Fruit fly (Drosophila melanogaster): ENCODE results near the gene Tmtc1.

Gene Tmtc1

dm6 chr2L:2751904-2752459 is 74.4 kb downstream of the Tmtc1 start, which contains the start of gene Bacc (continued):
- TF ChIP-seq stwl (tag; optimal IDR thresholded peaks at IDR 0.05) (no peak), trh (GFP tag; optimal IDR thresholded peaks at IDR 0.05) (peak; percentile 68), eyg (GFP tag; optimal IDR thresholded peaks at IDR 0.05) (peak; percentile 82), CG2116 (GFP tag; optimal IDR thresholded peaks at IDR 0.05) (peak; percentile 33), CG4617 (GFP tag; optimal IDR thresholded peaks at IDR 0.05; ENCODE audit: borderline replicate concordance) (peak; percentile 67), ttk (GFP tag; IDR thresholded peaks at IDR 0.05) (no peak), CG5180 (GFP tag; optimal IDR thresholded peaks at IDR 0.05) (peak; percentile 61), da (GFP tag; optimal IDR thresholded peaks at IDR 0.05) (peak; percentile 86), hbn (GFP tag; IDR thresholded peaks at IDR 0.05; ENCODE audit: partially characterized antibody) (no peak), lbe (GFP tag; optimal IDR thresholded peaks at IDR 0.05) (peak; percentile 89), MTF-1 (GFP tag; optimal IDR thresholded peaks at IDR 0.05; ENCODE audit: borderline replicate concordance) (peak; percentile 61), NC2α (GFP tag; optimal IDR thresholded peaks at IDR 0.05) (peak; percentile 73), NK7.1 (GFP tag; optimal IDR thresholded peaks at IDR 0.05) (peak; percentile 87), E2f1 (GFP tag; IDR thresholded peaks at IDR 0.05) (no peak), CG6689 (GFP tag; IDR thresholded peaks at IDR 0.05) (no peak), CG8944 (GFP tag; optimal IDR thresholded peaks at IDR 0.05) (peak; percentile 75), hth (optimal IDR thresholded peaks at IDR 0.05) (no peak), Hmx (GFP tag; optimal IDR thresholded peaks at IDR 0.05) (peak; percentile 88), CG3838 (GFP tag; optimal IDR thresholded peaks at IDR 0.05) (peak; percentile 64), CG7372 (GFP tag; IDR thresholded peaks at IDR 0.05) (no peak), MESR4 (GFP tag; optimal IDR thresholded peaks at IDR 0.05) (peak; percentile 5), vnd (GFP tag; IDR thresholded peaks at IDR 0.05; ENCODE audit: partially characterized antibody) (no peak), Xrp1 (GFP tag; IDR thresholded peaks at IDR 0.05) (no peak), CG6175 (GFP tag; IDR thresholded peaks at IDR 0.05) (no peak), CG3726 (GFP tag; IDR thresholded peaks at IDR 0.05) (no peak), CG11085 (GFP tag; IDR thresholded peaks at IDR 0.05) (no peak), org-1 (GFP tag; optimal IDR thresholded peaks at IDR 0.05) (peak; percentile 92), insv (GFP tag; optimal IDR thresholded peaks at IDR 0.05) (peak in 1 of 2 experiments; percentile 7), sna (GFP tag; IDR thresholded peaks at IDR 0.05; ENCODE audit: partially characterized antibody) (no peak), peb (GFP tag; IDR thresholded peaks at IDR 0.05) (no peak), Stat92E (GFP tag; optimal IDR thresholded peaks at IDR 0.05) (no peak), Eip74EF (GFP tag; optimal IDR thresholded peaks at IDR 0.05) (no peak), grau (tag; optimal IDR thresholded peaks at IDR 0.05) (peak; percentile 89), Deaf1 (tag; optimal IDR thresholded peaks at IDR 0.05) (no peak), CG11398 (GFP tag; optimal IDR thresholded peaks at IDR 0.05) (peak; percentile 88), ems (GFP tag; optimal IDR thresholded peaks at IDR 0.05) (peak; percentile 78), Sin3A (optimal IDR thresholded peaks at IDR 0.05) (no peak), pros (GFP tag; optimal IDR thresholded peaks at IDR 0.05) (peak; percentile 63), Ets65A (GFP tag) (peak; percentile 96), CG34422 (GFP tag; IDR thresholded peaks at IDR 0.05) (no peak), CG10462 (GFP tag; optimal IDR thresholded peaks at IDR 0.05) (peak; percentile 79), CG15269 (tag; optimal IDR thresholded peaks at IDR 0.05) (peak; percentile 92), CG9797 (GFP tag; optimal IDR thresholded peaks at IDR 0.05) (peak; percentile 12), dan (GFP tag; IDR thresholded peaks at IDR 0.05) (no peak), disco-r (GFP tag; optimal IDR thresholded peaks at IDR 0.05) (peak; percentile 71), esg (GFP tag; conservative IDR thresholded peaks at IDR 0.05) (no peak), CG8924 (tag; optimal IDR thresholded peaks at IDR 0.05) (peak; percentile 82), CG18476 (GFP tag; optimal IDR thresholded peaks at IDR 0.05) (peak; percentile 80), fd64A (GFP tag; optimal IDR thresholded peaks at IDR 0.05) (no peak), D19A (tag; optimal IDR thresholded peaks at IDR 0.05) (peak; percentile 84), CG10321 (GFP tag; IDR thresholded peaks at IDR 0.05) (no peak)
